Worm (Caenorhabditis elegans) whole organism, L1 larva: ENCODE measurements around the gene srg-6.

ENCODE experiments used
- C04F5.9 ChIP-seq: sonication (generic microtip); optimal IDR thresholded peaks from 2 replicates; lab custom pipeline; 2016; ENCODE audit warnings: missing genetic modification characterization, missing compliant biosample characterization
- C34B4.2 ChIP-seq: sonication (generic microtip); optimal IDR thresholded peaks from 2 replicates; lab custom pipeline; 2017; ENCODE audit warnings: mild to moderate bottlenecking, missing genetic modification characterization, missing compliant biosample characterization
- Y116A8C.19 ChIP-seq: sonication (generic microtip); optimal IDR thresholded peaks from 2 replicates; lab custom pipeline; 2016; ENCODE audit warnings: missing compliant biosample characterization, missing genetic modification characterization, borderline replicate concordance
- aly-2 ChIP-seq: fragments of 150-350 bp; optimal IDR thresholded peaks from 2 replicates; lab custom pipeline; 2014; ENCODE audit warnings: missing biosample characterization, missing genetic modification characterization
- blmp-1 ChIP-seq: fragments of 150-350 bp; optimal IDR thresholded peaks from 2 replicates; lab custom pipeline; 2014; ENCODE audit warnings: missing biosample characterization, missing genetic modification characterization
- ceh-8 ChIP-seq: fragments of 200-800 bp; sonication (Bioruptor generic); optimal IDR thresholded peaks from 2 replicates; lab custom pipeline; 2018; ENCODE audit warnings: mild to moderate bottlenecking, missing genetic modification characterization, moderate library complexity, missing compliant biosample characterization
- ceh-88 ChIP-seq: fragments of 200-800 bp; sonication (Bioruptor generic); IDR thresholded peaks from 2 replicates; pipeline ENCODE4 v1.3.6; 2022; ENCODE audit warnings: missing genetic modification characterization, missing compliant biosample characterization
- dsc-1 ChIP-seq: sonication (generic microtip); optimal IDR thresholded peaks from 2 replicates; lab custom pipeline; 2016; ENCODE audit warnings: mild to moderate bottlenecking, missing genetic modification characterization, missing compliant biosample characterization
- efl-1 ChIP-seq, 4 experiments: fragments of 150-350 bp; optimal IDR thresholded peaks in 3 of 4; peaks in 1 of 4; 1 replicate in 1 of 4; 2 replicates in 3 of 4; lab custom pipeline; 2014; ENCODE audit warnings: missing biosample characterization in 2 of 4, missing genetic modification characterization in 2 of 4, missing genetic modification reagents in 2 of 4
- efl-3 ChIP-seq: fragments of 200-800 bp; sonication (Bioruptor generic); optimal IDR thresholded peaks from 2 replicates; lab custom pipeline; 2018; ENCODE audit warnings: mild to moderate bottlenecking, missing genetic modification characterization, missing compliant biosample characterization
- egl-13 ChIP-seq: sonication (generic microtip); optimal IDR thresholded peaks from 2 replicates; lab custom pipeline; 2016; ENCODE audit warnings: missing genotype, missing genetic modification reagents, missing genetic modification characterization, missing compliant biosample characterization
- egl-27 ChIP-seq, 2 experiments: fragments of 150-350 bp in 1 of 2; sonication (generic microtip); optimal IDR thresholded peaks; 3 replicates each; lab custom pipeline; 2017 to 2018; ENCODE audit warnings: missing biosample characterization in 2 of 2, missing genetic modification characterization in 2 of 2, missing genetic modification reagents in 2 of 2
- elt-3 ChIP-seq, 6 experiments: fragments of 150-350 bp in 1 of 6; sonication (generic microtip); optimal IDR thresholded peaks; 2 replicates each; lab custom pipeline; 2017 to 2018; ENCODE audit warnings: missing biosample characterization in 6 of 6, missing genetic modification characterization in 6 of 6, inconsistent platforms in 1 of 6
- fkh-10 ChIP-seq: sonication (generic microtip); optimal IDR thresholded peaks from 2 replicates; lab custom pipeline; 2017; ENCODE audit warnings: missing biosample characterization, missing genetic modification reagents, missing genetic modification characterization
- fkh-8 ChIP-seq: sonication (generic microtip); optimal IDR thresholded peaks from 2 replicates; lab custom pipeline; 2016; ENCODE audit warnings: mild to moderate bottlenecking, missing genetic modification characterization, missing compliant biosample characterization
- hlh-17 ChIP-seq: fragments of 200-800 bp; sonication (Bioruptor generic); optimal IDR thresholded peaks from 2 replicates; lab custom pipeline; 2018; ENCODE audit warnings: missing genetic modification characterization, mild to moderate bottlenecking, missing compliant biosample characterization, moderate library complexity, borderline replicate concordance
- hlh-4 ChIP-seq: sonication (generic microtip); optimal IDR thresholded peaks from 2 replicates; lab custom pipeline; 2016; ENCODE audit warnings: mild to moderate bottlenecking, missing genetic modification characterization, missing compliant biosample characterization
- hpl-2 ChIP-seq: fragments of 150-350 bp; optimal IDR thresholded peaks from 2 replicates; lab custom pipeline; 2014; ENCODE audit warnings: missing biosample characterization, missing genetic modification reagents, missing genetic modification characterization
- irx-1 ChIP-seq: sonication (generic microtip); optimal IDR thresholded peaks from 2 replicates; lab custom pipeline; 2016; ENCODE audit warnings: missing genetic modification characterization, missing compliant biosample characterization
- isw-1 ChIP-seq: fragments of 200-800 bp; sonication (Bioruptor generic); IDR thresholded peaks from 2 replicates; pipeline ENCODE4 v1.3.6; 2022; ENCODE audit warnings: missing genetic modification characterization, missing compliant biosample characterization
- jun-1 ChIP-seq: fragments of 150-350 bp; optimal IDR thresholded peaks from 2 replicates; lab custom pipeline; 2014; ENCODE audit warnings: missing biosample characterization, missing genetic modification reagents, missing genetic modification characterization
- lin-14 ChIP-seq: fragments of 200-800 bp; sonication (Bioruptor generic); optimal IDR thresholded peaks from 2 replicates; lab custom pipeline; 2018; ENCODE audit warnings: mild to moderate bottlenecking, missing genetic modification characterization, moderate library complexity, missing compliant biosample characterization
- lin-15B ChIP-seq: fragments of 150-350 bp; sonication (generic microtip); optimal IDR thresholded peaks from 3 replicates; lab custom pipeline; 2014; ENCODE audit warnings: missing biosample characterization, missing genetic modification characterization
- lir-3 ChIP-seq: sonication (generic microtip); optimal IDR thresholded peaks from 2 replicates; lab custom pipeline; 2016; ENCODE audit warnings: mild to moderate bottlenecking, missing genetic modification characterization, moderate library complexity, missing compliant biosample characterization; ENCODE audit not compliant: poor library complexity
- mef-2 ChIP-seq: fragments of 150-350 bp; optimal IDR thresholded peaks from 2 replicates; lab custom pipeline; 2014; ENCODE audit warnings: missing biosample characterization, missing genetic modification characterization
- nhr-12 ChIP-seq: sonication (generic microtip); optimal IDR thresholded peaks from 2 replicates; lab custom pipeline; 2017; ENCODE audit warnings: missing biosample characterization, missing genetic modification characterization
- nhr-47 ChIP-seq: sonication (generic microtip); optimal IDR thresholded peaks from 2 replicates; lab custom pipeline; 2016; ENCODE audit warnings: mild to moderate bottlenecking, missing genetic modification characterization, moderate library complexity, missing compliant biosample characterization
- nhr-76 ChIP-seq: sonication (generic microtip); optimal IDR thresholded peaks from 2 replicates; lab custom pipeline; 2017; ENCODE audit warnings: missing biosample characterization, missing genetic modification characterization
- nhr-90 ChIP-seq: sonication (generic microtip); optimal IDR thresholded peaks from 2 replicates; lab custom pipeline; 2016; ENCODE audit warnings: mild to moderate bottlenecking, missing genetic modification characterization, missing compliant biosample characterization; ENCODE audit not compliant: poor library complexity
- pax-3 ChIP-seq: fragments of 200-800 bp; sonication (Bioruptor generic); optimal IDR thresholded peaks from 2 replicates; lab custom pipeline; 2018; ENCODE audit warnings: mild to moderate bottlenecking, missing genetic modification characterization, moderate library complexity, missing compliant biosample characterization
- pqm-1 ChIP-seq: sonication (generic microtip); optimal IDR thresholded peaks from 3 replicates; lab custom pipeline; 2017; ENCODE audit warnings: missing biosample characterization, missing genetic modification characterization
- skn-1 ChIP-seq: fragments of 150-350 bp; optimal IDR thresholded peaks from 2 replicates; lab custom pipeline; 2014; ENCODE audit warnings: missing biosample characterization, missing genetic modification characterization
- sox-4 ChIP-seq: sonication (generic microtip); optimal IDR thresholded peaks from 2 replicates; lab custom pipeline; 2016; ENCODE audit warnings: missing genetic modification characterization, missing compliant biosample characterization
- swsn-7 ChIP-seq: sonication (generic microtip); optimal IDR thresholded peaks from 2 replicates; lab custom pipeline; 2016; ENCODE audit warnings: missing genetic modification characterization, missing compliant biosample characterization
- unc-62 ChIP-seq: fragments of 150-350 bp; optimal IDR thresholded peaks from 2 replicates; lab custom pipeline; 2014; ENCODE audit warnings: missing biosample characterization, missing genetic modification reagents, missing genetic modification characterization
- unc-98 ChIP-seq: fragments of 200-800 bp; sonication (Bioruptor generic); IDR thresholded peaks from 2 replicates; pipeline ENCODE4 v1.3.6; 2022; ENCODE audit warnings: missing genetic modification characterization, missing compliant biosample characterization
- xbp-1 ChIP-seq: sonication (generic microtip); optimal IDR thresholded peaks from 2 replicates; lab custom pipeline; 2016; ENCODE audit warnings: missing genetic modification characterization, missing compliant biosample characterization
- zip-4 ChIP-seq: fragments of 200-800 bp; sonication (Bioruptor generic); optimal IDR thresholded peaks from 2 replicates; lab custom pipeline; 2018; ENCODE audit warnings: mild to moderate bottlenecking, missing genetic modification characterization, moderate library complexity, missing compliant biosample characterization
- ztf-11 ChIP-seq, 2 experiments: sonication (generic microtip); optimal IDR thresholded peaks; 2 replicates each; lab custom pipeline; 2016 to 2017; ENCODE audit warnings: missing genetic modification characterization in 2 of 2, missing biosample characterization in 1 of 2, missing compliant biosample characterization in 1 of 2
- ztf-4 ChIP-seq: fragments of 150-350 bp; optimal IDR thresholded peaks from 2 replicates; lab custom pipeline; 2014; ENCODE audit warnings: missing biosample characterization, missing genetic modification characterization

srg-6 gene

DNA sequence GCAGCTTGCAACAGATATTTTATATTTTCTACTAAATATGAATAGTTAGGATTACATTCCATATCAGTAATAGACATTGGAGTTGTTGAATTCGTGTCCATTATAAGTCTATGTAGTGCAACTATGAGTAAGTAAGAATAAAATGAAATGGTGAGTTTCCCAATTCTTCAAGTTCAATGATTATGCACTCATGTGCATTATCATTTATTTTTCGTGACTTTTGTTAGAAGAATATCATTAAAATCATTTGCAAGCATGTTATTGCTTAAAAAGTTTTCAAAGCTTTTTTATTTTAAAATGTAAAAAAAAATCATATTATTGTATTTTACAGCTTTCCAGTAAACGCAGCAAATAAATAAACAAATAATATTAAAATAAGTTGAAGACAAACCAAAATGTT lies 9.1 kb downstream of the srg-6 start, which contains the start of gene srg-9:
Gene srg-9 (minus strand): TSS at position 101 of the 400 bp plus-strand sequence.
- TF ChIP-seq hlh-17 (GFP tag; lab: Kevin White, UChicago) (no peak), aly-2 (tag; lab: Kevin White, UChicago) (no peak), sox-4 (tag; lab: Kevin White, UChicago) (no peak), lin-14 (GFP tag; lab: Kevin White, UChicago) (no peak), Y116A8C.19 (tag; lab: Kevin White, UChicago) (no peak), ceh-8 (GFP tag; lab: Kevin White, UChicago) (no peak), pax-3 (tag; lab: Kevin White, UChicago) (no peak), lin-15B (tag; lab: Kevin White, UChicago) (no peak), unc-98 (GFP tag; lab: Robert Waterston, UW) (no peak), lir-3 (tag; lab: Kevin White, UChicago) (no peak), egl-13 (tag; lab: Kevin White, UChicago) (no peak), ztf-4 (tag; lab: Kevin White, UChicago) (no peak), efl-3 (GFP tag; lab: Kevin White, UChicago) (no peak), ztf-11 (tag; optimal IDR thresholded peaks at IDR 0.05; lab: Kevin White, UChicago) (no peak), dsc-1 (tag; lab: Kevin White, UChicago) (no peak), jun-1 (tag; lab: Kevin White, UChicago) (no peak)

DNA sequence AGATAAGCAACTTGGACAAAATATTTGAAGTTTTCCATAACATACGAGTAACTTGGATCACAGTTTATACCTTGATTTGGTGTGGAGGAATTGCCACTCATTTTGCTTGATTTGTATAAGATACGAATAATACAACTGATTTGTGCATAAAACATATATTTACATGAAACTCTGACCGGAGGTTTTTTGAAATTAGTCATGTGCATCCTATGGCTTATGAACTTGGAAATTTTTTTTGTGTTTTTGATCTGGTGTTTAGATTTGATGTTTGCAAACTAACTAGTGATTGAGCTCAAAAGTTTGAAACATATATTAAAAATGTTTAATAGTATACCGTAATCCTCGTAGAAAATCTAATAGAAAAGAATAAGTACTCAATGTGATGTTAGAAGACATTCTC lies 11.1 kb downstream of the srg-6 start, which contains the start of gene srg-8:
Gene srg-8 (minus strand): TSS at position 101 of the 400 bp plus-strand sequence.
- TF ChIP-seq nhr-76 (tag; lab: Kevin White, UChicago), result no peak
- no peak for TF ChIP-seq isw-1 (GFP tag; lab: Robert Waterston, UW)
- TF ChIP-seq mef-2, result no peak
- no peak for TF ChIP-seq fkh-8 (tag; lab: Kevin White, UChicago)
- no peak for TF ChIP-seq zip-4 (GFP tag; lab: Kevin White, UChicago)
- no peak for TF ChIP-seq egl-27 (tag; optimal IDR thresholded peaks at IDR 0.05; lab: Kevin White, UChicago)
- no peak for TF ChIP-seq efl-1 (optimal IDR thresholded peaks at IDR 0.05; lab: Kevin White, UChicago)
- no peak for TF ChIP-seq efl-1 (GFP tag; optimal IDR thresholded peaks at IDR 0.05 in 1 of 2; lab: Kevin White, UChicago)
- TF ChIP-seq hlh-17 (GFP tag; lab: Kevin White, UChicago), result no peak
- TF ChIP-seq fkh-10, result no peak
- TF ChIP-seq ztf-11 (tag; optimal IDR thresholded peaks at IDR 0.05; lab: Kevin White, UChicago), result no peak
- no peak for TF ChIP-seq nhr-47 (tag; lab: Kevin White, UChicago)
- no peak for TF ChIP-seq hpl-2
- no peak for TF ChIP-seq C04F5.9 (tag; lab: Kevin White, UChicago)
- TF ChIP-seq lin-15B (tag; lab: Kevin White, UChicago), result no peak
- TF ChIP-seq C34B4.2 (tag; lab: Kevin White, UChicago), result no peak

DNA sequence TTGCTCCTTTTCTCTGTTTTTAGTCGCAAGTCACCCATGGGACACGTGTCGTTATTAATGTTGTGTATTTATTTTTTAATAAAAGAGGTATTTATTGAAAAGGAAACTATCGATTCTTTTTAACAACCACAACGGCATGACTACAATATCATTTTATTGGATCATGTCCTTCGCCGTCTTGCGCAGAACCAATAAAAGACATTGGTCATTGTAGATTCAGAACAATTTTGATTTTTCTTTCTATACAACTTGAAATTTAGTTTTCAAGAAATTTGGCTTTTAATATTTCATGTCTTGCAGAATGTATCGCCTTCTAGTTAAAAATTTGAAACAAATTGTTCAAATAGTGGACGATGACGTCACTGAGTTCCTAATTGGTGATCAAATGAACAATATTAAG lies 14.3 kb downstream of the srg-6 start, which contains the start of gene amdh-1:
Gene amdh-1 (plus strand): TSS at position 301 of the 400 bp plus-strand sequence.
- TF ChIP-seq nhr-90 (tag; lab: Kevin White, UChicago) (no peak), hpl-2 (no peak), pqm-1 (tag; lab: Kevin White, UChicago) (no peak), nhr-76 (tag; lab: Kevin White, UChicago) (no peak), ceh-88 (GFP tag; lab: Robert Waterston, UW) (no peak), unc-62 (GFP tag; lab: Kevin White, UChicago) (no peak), skn-1 (tag; lab: Kevin White, UChicago) (no peak), blmp-1 (tag; lab: Kevin White, UChicago) (no peak), xbp-1 (tag; lab: Kevin White, UChicago) (no peak), swsn-7 (tag; lab: Kevin White, UChicago) (no peak), irx-1 (tag; lab: Kevin White, UChicago) (no peak), hlh-4 (no peak), elt-3 (tag; optimal IDR thresholded peaks at IDR 0.05; lab: Kevin White, UChicago) (no peak), ztf-4 (tag; lab: Kevin White, UChicago) (no peak), nhr-12 (no peak)
